Fruit fly (Drosophila melanogaster) whole organism, embryonic: ENCODE measurements around the gene CG7601.

Experiments used
- B-H1 ChIP-seq: fragments of 200-800 bp; sonication (Bioruptor generic); IDR thresholded peaks from 3 replicates; pipeline ENCODE4 v1.3.6; 2022; ENCODE audit warnings: missing biosample characterization, missing genetic modification characterization
- CG10543 ChIP-seq: fragments of 200-800 bp; sonication (Bioruptor generic); optimal IDR thresholded peaks from 3 replicates; lab custom pipeline; 2017; ENCODE audit warnings: missing biosample characterization, mild to moderate bottlenecking, missing genetic modification characterization, moderate library complexity
- CG12659 ChIP-seq: fragments of 200-800 bp; sonication (Bioruptor generic); optimal IDR thresholded peaks from 3 replicates; lab custom pipeline; 2017; ENCODE audit warnings: mild to moderate bottlenecking, missing biosample characterization, missing genetic modification reagents, missing genetic modification characterization
- CG12769 ChIP-seq: fragments of 200-800 bp; sonication (Bioruptor generic); optimal IDR thresholded peaks from 2 replicates; lab custom pipeline; 2019; ENCODE audit warnings: missing biosample characterization, mild to moderate bottlenecking, missing genetic modification characterization, moderate library complexity
- CG14441 ChIP-seq: fragments of 200-800 bp; sonication (Bioruptor generic); IDR thresholded peaks from 2 replicates; pipeline ENCODE4 v1.3.6; 2022; ENCODE audit warnings: missing biosample characterization, missing genetic modification characterization
- CG1529 ChIP-seq: fragments of 200-800 bp; sonication (Bioruptor generic); optimal IDR thresholded peaks from 3 replicates; lab custom pipeline; 2018; ENCODE audit warnings: missing biosample characterization, missing genetic modification characterization
- CG18011 ChIP-seq: fragments of 200-800 bp; sonication (Bioruptor generic); optimal IDR thresholded peaks from 2 replicates; lab custom pipeline; 2017; ENCODE audit warnings: missing biosample characterization, missing genetic modification characterization, mild to moderate bottlenecking, moderate library complexity, missing genotype
- CG30403 ChIP-seq: fragments of 200-800 bp; sonication (Bioruptor generic); optimal IDR thresholded peaks from 3 replicates; lab custom pipeline; 2016; ENCODE audit warnings: missing biosample characterization, missing genetic modification characterization
- CG32767 ChIP-seq: fragments of 200-800 bp; sonication (Bioruptor generic); IDR thresholded peaks from 2 replicates; pipeline ENCODE4 v1.3.6; 2022; ENCODE audit warnings: missing biosample characterization, missing genetic modification characterization
- CG32772 ChIP-seq: fragments of 200-800 bp; sonication (Bioruptor generic); IDR thresholded peaks from 2 replicates; pipeline ENCODE4 v1.3.6; 2022; ENCODE audit warnings: missing biosample characterization, missing genetic modification characterization
- CG34376 ChIP-seq: fragments of 200-800 bp; sonication (Bioruptor generic); optimal IDR thresholded peaks from 2 replicates; lab custom pipeline; 2018; ENCODE audit warnings: missing biosample characterization, mild to moderate bottlenecking, missing genetic modification characterization
- CG34422 ChIP-seq: fragments of 200-800 bp; sonication (Bioruptor generic); IDR thresholded peaks from 3 replicates; pipeline ENCODE4 v1.3.6; 2022; ENCODE audit warnings: missing biosample characterization, missing genetic modification characterization
- CG3995 ChIP-seq: fragments of 200-800 bp; sonication (Bioruptor generic); optimal IDR thresholded peaks from 3 replicates; lab custom pipeline; 2016; ENCODE audit warnings: missing biosample characterization, missing genetic modification characterization
- CG4617 ChIP-seq: fragments of 200-800 bp; sonication (Bioruptor generic); optimal IDR thresholded peaks from 3 replicates; lab custom pipeline; 2016; ENCODE audit warnings: missing biosample characterization, missing genetic modification characterization, borderline replicate concordance
- CG6254 ChIP-seq: fragments of 200-800 bp; sonication (Bioruptor generic); optimal IDR thresholded peaks from 3 replicates; lab custom pipeline; 2017; ENCODE audit warnings: mild to moderate bottlenecking, missing biosample characterization, missing genetic modification reagents, missing genetic modification characterization
- CG7372 ChIP-seq: fragments of 200-800 bp; sonication (Bioruptor generic); IDR thresholded peaks from 2 replicates; pipeline ENCODE4 v1.3.6; 2022; ENCODE audit warnings: missing biosample characterization, missing genetic modification characterization
- CG7963 ChIP-seq: fragments of 200-800 bp; sonication (Bioruptor generic); IDR thresholded peaks from 3 replicates; pipeline ENCODE4 v1.3.6; 2022; ENCODE audit warnings: missing biosample characterization, missing genetic modification characterization; ENCODE audit not compliant: partially characterized antibody
- CG8281 ChIP-seq: fragments of 200-800 bp; sonication (Bioruptor generic); optimal IDR thresholded peaks from 2 replicates; lab custom pipeline; 2018; ENCODE audit warnings: missing biosample characterization, mild to moderate bottlenecking, missing genetic modification characterization, moderate library complexity
- CG9932 ChIP-seq: fragments of 200-800 bp; sonication (Bioruptor generic); IDR thresholded peaks from 2 replicates; pipeline ENCODE4 v1.3.6; 2022; ENCODE audit warnings: missing biosample characterization, missing genetic modification characterization
- GATAe ChIP-seq: fragments of 200-800 bp; sonication (Bioruptor generic); conservative IDR thresholded peaks from 2 replicates; pipeline ENCODE4 v1.3.6; 2022; ENCODE audit warnings: missing biosample characterization, missing genetic modification characterization
- HLHmδ ChIP-seq: fragments of 200-800 bp; sonication (Bioruptor generic); optimal IDR thresholded peaks from 2 replicates; lab custom pipeline; 2018; ENCODE audit warnings: missing biosample characterization, mild to moderate bottlenecking, missing genetic modification characterization, moderate library complexity
- HmgD ChIP-seq: fragments of 200-800 bp; sonication (Bioruptor generic); optimal IDR thresholded peaks from 3 replicates; lab custom pipeline; 2016; ENCODE audit warnings: missing biosample characterization, missing genetic modification characterization
- HmgZ ChIP-seq: fragments of 200-800 bp; sonication (Bioruptor generic); optimal IDR thresholded peaks from 2 replicates; lab custom pipeline; 2018; ENCODE audit warnings: missing biosample characterization, mild to moderate bottlenecking, missing genetic modification characterization
- Hr78 ChIP-seq, 2 experiments: fragments of 200-800 bp in 1 of 2; fragments of >200 bp in 1 of 2; sonication (Bioruptor generic) in 1 of 2; optimal IDR thresholded peaks; 2 replicates each; lab custom pipeline; 2017 to 2019; ENCODE audit warnings: missing biosample characterization in 2 of 2, missing genetic modification characterization in 2 of 2, mild to moderate bottlenecking in 1 of 2, moderate library complexity in 1 of 2
- Med ChIP-seq: fragments of 200-800 bp; sonication (Bioruptor generic); peaks from one replicate; lab custom pipeline; 2016; ENCODE audit warnings: missing biosample characterization, missing genetic modification characterization, mild to moderate bottlenecking, inconsistent platforms, moderate library complexity
- NFAT ChIP-seq: fragments of 200-800 bp; sonication (Bioruptor generic); IDR thresholded peaks from 2 replicates; pipeline ENCODE4 v1.3.6; 2022; ENCODE audit warnings: missing biosample characterization, missing genetic modification characterization
- Neu2 ChIP-seq: fragments of 200-800 bp; sonication (Bioruptor generic); optimal IDR thresholded peaks from 3 replicates; lab custom pipeline; 2016; ENCODE audit warnings: missing biosample characterization, missing genetic modification characterization, borderline replicate concordance
- Nf-YA ChIP-seq: fragments of 200-800 bp; sonication (Bioruptor generic); IDR thresholded peaks from 2 replicates; pipeline ENCODE4 v1.3.6; 2022; ENCODE audit warnings: missing biosample characterization, missing genetic modification characterization
- Nf-YB ChIP-seq: fragments of 200-800 bp; sonication (Bioruptor generic); optimal IDR thresholded peaks from 3 replicates; lab custom pipeline; 2019; ENCODE audit warnings: missing biosample characterization, mild to moderate bottlenecking, missing genetic modification characterization, moderate library complexity
- Pdp1 ChIP-seq, 2 experiments: fragments of 200-800 bp; sonication (Bioruptor generic); optimal IDR thresholded peaks; 3 replicates each; lab custom pipeline; 2016; ENCODE audit warnings: missing biosample characterization in 2 of 2, missing genetic modification characterization in 2 of 2, mild to moderate bottlenecking in 1 of 2, moderate library complexity in 1 of 2
- Sox100B ChIP-seq: fragments of 200-800 bp; sonication (Bioruptor generic); optimal IDR thresholded peaks from 3 replicates; lab custom pipeline; 2018; ENCODE audit warnings: missing biosample characterization, mild to moderate bottlenecking, missing genetic modification characterization
- Ssrp ChIP-seq: fragments of 200-800 bp; sonication (Bioruptor generic); optimal IDR thresholded peaks from 2 replicates; lab custom pipeline; 2018; ENCODE audit warnings: missing biosample characterization, mild to moderate bottlenecking, missing genetic modification characterization, moderate library complexity
- Trl ChIP-seq, 3 experiments: fragments of >200 bp in 2 of 3; fragments of 200-800 bp in 1 of 3; sonication (Bioruptor generic) in 1 of 3; optimal IDR thresholded peaks; 2 replicates in 1 of 3; 3 replicates in 2 of 3; lab custom pipeline; 2016 to 2017; ENCODE audit warnings: missing biosample characterization in 1 of 3, missing genetic modification characterization in 1 of 3
- ara ChIP-seq: fragments of 200-800 bp; sonication (Bioruptor generic); IDR thresholded peaks from 2 replicates; pipeline ENCODE4 v1.3.6; 2022; ENCODE audit warnings: missing biosample characterization, missing genetic modification characterization
- eve ChIP-seq, 2 experiments: fragments of >200 bp; optimal IDR thresholded peaks; 2 replicates each; lab custom pipeline; 2017; ENCODE audit warnings: missing biosample characterization in 2 of 2, missing genetic modification characterization in 2 of 2
- exex ChIP-seq: fragments of 200-800 bp; sonication (Bioruptor generic); optimal IDR thresholded peaks from 4 replicates; lab custom pipeline; 2018; ENCODE audit warnings: missing biosample characterization, mild to moderate bottlenecking, missing genetic modification characterization, moderate library complexity
- ftz-f1 ChIP-seq: fragments of 200-800 bp; sonication (Bioruptor generic); optimal IDR thresholded peaks from 2 replicates; lab custom pipeline; 2016; ENCODE audit warnings: missing biosample characterization, missing genetic modification characterization
- lab ChIP-seq: fragments of 200-800 bp; sonication (Bioruptor generic); optimal IDR thresholded peaks from 3 replicates; lab custom pipeline; 2017; ENCODE audit warnings: missing biosample characterization, missing genetic modification characterization, mild to moderate bottlenecking, moderate library complexity, missing genetic modification reagents
- mirr ChIP-seq: fragments of 200-800 bp; sonication (Bioruptor generic); optimal IDR thresholded peaks from 3 replicates; lab custom pipeline; 2018; ENCODE audit warnings: missing biosample characterization, mild to moderate bottlenecking, missing genetic modification characterization
- odd ChIP-seq: fragments of 200-800 bp; sonication (Bioruptor generic); optimal IDR thresholded peaks from 2 replicates; lab custom pipeline; 2017; ENCODE audit warnings: missing biosample characterization, mild to moderate bottlenecking, missing genetic modification characterization
- pros ChIP-seq: fragments of 200-800 bp; sonication (Bioruptor generic); optimal IDR thresholded peaks from 3 replicates; lab custom pipeline; 2019; ENCODE audit warnings: missing biosample characterization, mild to moderate bottlenecking, missing genetic modification characterization, moderate library complexity
- psq ChIP-seq: fragments of 200-800 bp; sonication (Bioruptor generic); optimal IDR thresholded peaks from 2 replicates; lab custom pipeline; 2017; ENCODE audit warnings: missing biosample characterization, missing genetic modification characterization
- sd ChIP-seq: fragments of 200-800 bp; sonication (Bioruptor generic); optimal IDR thresholded peaks from 3 replicates; lab custom pipeline; 2018; ENCODE audit warnings: missing biosample characterization, mild to moderate bottlenecking, missing genetic modification characterization, moderate library complexity
- tup ChIP-seq: fragments of 200-800 bp; sonication (Bioruptor generic); optimal IDR thresholded peaks from 2 replicates; lab custom pipeline; 2016; ENCODE audit warnings: missing biosample characterization, mild to moderate bottlenecking, missing genetic modification characterization, moderate library complexity
- twi ChIP-seq: fragments of 200-800 bp; optimal IDR thresholded peaks from 2 replicates; lab custom pipeline; 2019; ENCODE audit warnings: missing biosample characterization, mild to moderate bottlenecking, missing genetic modification characterization, moderate library complexity
- tx ChIP-seq: fragments of 200-800 bp; sonication (Bioruptor generic); optimal IDR thresholded peaks from 2 replicates; lab custom pipeline; 2016; ENCODE audit warnings: missing biosample characterization, missing genetic modification characterization
- z ChIP-seq: fragments of 200-800 bp; sonication (Bioruptor generic); IDR thresholded peaks from 3 replicates; pipeline ENCODE4 v1.3.6; 2022; ENCODE audit warnings: missing biosample characterization, missing genetic modification characterization
- zfh2 ChIP-seq: fragments of 200-800 bp; sonication (Bioruptor generic); optimal IDR thresholded peaks from 2 replicates; lab custom pipeline; 2016; ENCODE audit warnings: missing biosample characterization, missing genetic modification characterization

The CG7601 gene

DNA sequence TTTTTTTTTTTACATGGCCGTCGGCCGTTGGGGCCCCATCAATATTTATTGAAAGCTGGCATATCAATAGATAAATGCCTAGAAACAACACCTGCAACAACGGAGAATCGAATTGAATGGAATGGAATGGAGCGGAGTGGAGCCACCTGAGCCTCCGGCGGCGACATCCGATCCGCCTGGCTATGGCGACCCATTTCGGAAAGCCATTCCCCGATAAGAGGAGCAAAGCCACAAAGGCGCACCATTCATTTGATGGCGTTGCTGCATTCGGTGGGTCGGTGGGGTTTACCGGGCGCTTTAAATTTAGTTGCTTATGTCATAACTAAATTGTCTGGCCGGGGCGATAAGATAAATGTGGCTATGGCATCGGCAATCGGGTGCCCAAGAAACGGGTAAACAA, 45.3 kb upstream of the CG7601 start (continued):
- peak; percentile 23 for TF ChIP-seq twi (tag; lab: Kevin White, UChicago)
- peak in 1 of 2 experiments; percentile 56 for TF ChIP-seq Hr78 (GFP tag; optimal IDR thresholded peaks at IDR 0.05; lab: Kevin White, UChicago)
- no peak for TF ChIP-seq B-H1 (GFP tag; lab: Robert Waterston, UW)
- TF ChIP-seq CG6254 (GFP tag; lab: Kevin White, UChicago): peak; percentile 44
- peak; percentile 3 for TF ChIP-seq pros (GFP tag; lab: Kevin White, UChicago)
- peak; percentile 2 for TF ChIP-seq Sox100B (GFP tag; lab: Kevin White, UChicago)
- TF ChIP-seq tup (GFP tag; lab: Kevin White, UChicago): no peak
- TF ChIP-seq CG3995 (GFP tag; lab: Kevin White, UChicago): no peak
- peak; percentile 47 for TF ChIP-seq ftz-f1 (GFP tag; lab: Kevin White, UChicago)
- TF ChIP-seq exex: peak; percentile 65
- TF ChIP-seq CG32767 (GFP tag; lab: Robert Waterston, UW): no peak
- no peak for TF ChIP-seq CG7372 (GFP tag; lab: Robert Waterston, UW)
- TF ChIP-seq lab: peak; percentile 0
- TF ChIP-seq CG32772: peak; percentile 20; the same call in 1 of the 2 replicates
- TF ChIP-seq CG8281: peak; percentile 72
- no peak for TF ChIP-seq CG9932 (GFP tag; lab: Robert Waterston, UW)
- TF ChIP-seq odd: peak; percentile 9
- 0 out of 2 replicates have a peak, but pooled peaks have one; percentile 11 for TF ChIP-seq NFAT (GFP tag; lab: Robert Waterston, UW)
- 0 out of 2 replicates have a peak, but pooled peaks have one; percentile 28 for TF ChIP-seq ara
- TF ChIP-seq GATAe: peak; percentile 20
- TF ChIP-seq, all 482 proteins: peak for 27

DNA sequence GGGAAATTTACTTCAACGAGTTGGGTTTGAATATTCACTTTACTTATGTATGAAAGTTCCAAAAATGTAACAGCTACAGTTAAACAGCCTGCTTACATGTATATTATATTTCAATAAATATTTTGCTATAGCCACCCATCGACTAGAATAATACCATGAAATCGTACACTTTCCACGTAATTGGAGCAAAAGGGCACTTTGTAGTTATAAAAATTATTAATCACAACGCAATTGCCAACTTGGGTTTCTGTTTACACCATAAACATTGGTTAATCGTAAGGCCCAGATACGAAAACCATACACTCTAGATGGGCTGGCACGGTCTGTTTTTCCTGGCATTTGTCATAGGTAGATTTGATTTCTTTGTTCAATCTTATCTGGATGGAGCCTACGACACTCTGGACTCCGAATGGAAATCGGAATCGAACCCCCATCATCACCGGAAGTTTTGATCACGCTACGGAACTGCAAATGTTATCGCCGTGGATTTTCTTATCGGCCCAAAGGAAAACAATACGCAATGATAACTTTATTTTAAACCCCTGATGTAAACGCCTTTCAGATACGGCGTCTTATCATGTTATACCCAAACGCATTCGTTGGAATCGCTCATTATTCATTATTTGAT, 44.0 kb upstream of the CG7601 start, which contains the start of gene fig:
Gene fig, minus strand, starts transcription at position 51 of the 628 bp plus-strand sequence.
- TF ChIP-seq sd (tag; lab: Kevin White, UChicago) (peak; percentile 18), CG1529 (GFP tag; lab: Kevin White, UChicago) (no peak), Ssrp (tag; lab: Kevin White, UChicago) (no peak), Pdp1 (GFP tag; optimal IDR thresholded peaks at IDR 0.05; lab: Kevin White, UChicago) (peak in 1 of 2 experiments; percentile 42), HmgD (no peak), CG34422 (no peak), psq (GFP tag; lab: Kevin White, UChicago) (no peak), CG18011 (GFP tag; lab: Kevin White, UChicago) (no peak), HmgZ (peak; percentile 4), Nf-YA (GFP tag; lab: Robert Waterston, UW) (no peak), CG12659 (GFP tag; lab: Kevin White, UChicago) (no peak), tx (no peak), mirr (peak; percentile 64), CG30403 (no peak), Neu2 (GFP tag; lab: Kevin White, UChicago) (no peak), CG10543 (GFP tag; lab: Kevin White, UChicago) (peak; percentile 19), lab (peak; percentile 35), zfh2 (no peak), Trl (optimal IDR thresholded peaks at IDR 0.05; lab: Kevin White, UChicago) (no peak), Trl (GFP tag; optimal IDR thresholded peaks at IDR 0.05; lab: Kevin White, UChicago) (no peak), CG34376 (peak; percentile 66), z (GFP tag; lab: Robert Waterston, UW) (0 out of 3 replicates have a peak, but pooled peaks have one; percentile 22), CG12769 (tag; lab: Kevin White, UChicago) (peak; percentile 46), Med (GFP tag; lab: Kevin White, UChicago) (peak; percentile 13), HLHmδ (GFP tag; lab: Kevin White, UChicago) (no peak), CG7963 (no peak), Nf-YB (GFP tag; lab: Kevin White, UChicago) (no peak), CG14441 (no peak), CG4617 (GFP tag; lab: Kevin White, UChicago) (no peak), eve (GFP tag; optimal IDR thresholded peaks at IDR 0.05; lab: Kevin White, UChicago) (peak in 1 of 2 experiments; percentile 19)
